Worm (Caenorhabditis elegans) whole organism, L1 larva: ENCODE results near the gene ckk-1.
A peak's percentile ranks its signal among the peaks of the same experiment; 100 is the strongest.

Experiments
- C16A3.4 ChIP-seq: fragments of 150-350 bp; optimal IDR thresholded peaks from 2 replicates; lab custom pipeline; 2014; ENCODE audit warnings: missing biosample characterization, missing genetic modification characterization
- Y116A8C.19 ChIP-seq: sonication (generic microtip); optimal IDR thresholded peaks from 2 replicates; lab custom pipeline; 2016; ENCODE audit warnings: missing compliant biosample characterization, missing genetic modification characterization, borderline replicate concordance
- alr-1 ChIP-seq: fragments of 200-800 bp; sonication (Bioruptor generic); optimal IDR thresholded peaks from 2 replicates; lab custom pipeline; 2018; ENCODE audit warnings: borderline replicate concordance, mild to moderate bottlenecking, missing genetic modification characterization, missing compliant biosample characterization
- ama-1 ChIP-seq: fragments of 150-350 bp; optimal IDR thresholded peaks from 2 replicates; lab custom pipeline; 2014
- blmp-1 ChIP-seq: fragments of 150-350 bp; optimal IDR thresholded peaks from 2 replicates; lab custom pipeline; 2014; ENCODE audit warnings: missing biosample characterization, missing genetic modification characterization
- ceh-88 ChIP-seq: fragments of 200-800 bp; sonication (Bioruptor generic); IDR thresholded peaks from 2 replicates; pipeline ENCODE4 v1.3.6; 2022; ENCODE audit warnings: missing genetic modification characterization, missing compliant biosample characterization
- ceh-90 ChIP-seq: sonication (generic microtip); optimal IDR thresholded peaks from 2 replicates; lab custom pipeline; 2016; ENCODE audit warnings: missing genetic modification characterization, missing compliant biosample characterization
- ces-1 ChIP-seq: fragments of 150-350 bp; optimal IDR thresholded peaks from 2 replicates; lab custom pipeline; 2014; ENCODE audit warnings: missing biosample characterization, missing genetic modification reagents, missing genetic modification characterization
- dsc-1 ChIP-seq: sonication (generic microtip); optimal IDR thresholded peaks from 2 replicates; lab custom pipeline; 2016; ENCODE audit warnings: mild to moderate bottlenecking, missing genetic modification characterization, missing compliant biosample characterization
- efl-1 ChIP-seq, 4 experiments: fragments of 150-350 bp; optimal IDR thresholded peaks in 3 of 4; peaks in 1 of 4; 1 replicate in 1 of 4; 2 replicates in 3 of 4; lab custom pipeline; 2014; ENCODE audit warnings: missing biosample characterization in 2 of 4, missing genetic modification characterization in 2 of 4, missing genetic modification reagents in 2 of 4
- egl-13 ChIP-seq: sonication (generic microtip); optimal IDR thresholded peaks from 2 replicates; lab custom pipeline; 2016; ENCODE audit warnings: missing genotype, missing genetic modification reagents, missing genetic modification characterization, missing compliant biosample characterization
- egl-27 ChIP-seq, 2 experiments: fragments of 150-350 bp in 1 of 2; sonication (generic microtip); optimal IDR thresholded peaks; 3 replicates each; lab custom pipeline; 2017 to 2018; ENCODE audit warnings: missing biosample characterization in 2 of 2, missing genetic modification characterization in 2 of 2, missing genetic modification reagents in 2 of 2
- elt-2 ChIP-seq: sonication (generic microtip); optimal IDR thresholded peaks from 2 replicates; lab custom pipeline; 2016; ENCODE audit warnings: missing genetic modification characterization, mild to moderate bottlenecking, inconsistent platforms, missing compliant biosample characterization, missing genetic modification reagents
- elt-3 ChIP-seq, 6 experiments: fragments of 150-350 bp in 1 of 6; sonication (generic microtip); optimal IDR thresholded peaks; 2 replicates each; lab custom pipeline; 2017 to 2018; ENCODE audit warnings: missing biosample characterization in 6 of 6, missing genetic modification characterization in 6 of 6, inconsistent platforms in 1 of 6
- fkh-4 ChIP-seq: sonication (generic microtip); optimal IDR thresholded peaks from 2 replicates; lab custom pipeline; 2016; ENCODE audit warnings: missing compliant biosample characterization, missing genetic modification characterization, borderline replicate concordance
- hpl-2 ChIP-seq: fragments of 150-350 bp; optimal IDR thresholded peaks from 2 replicates; lab custom pipeline; 2014; ENCODE audit warnings: missing biosample characterization, missing genetic modification reagents, missing genetic modification characterization
- isw-1 ChIP-seq: fragments of 200-800 bp; sonication (Bioruptor generic); IDR thresholded peaks from 2 replicates; pipeline ENCODE4 v1.3.6; 2022; ENCODE audit warnings: missing genetic modification characterization, missing compliant biosample characterization
- lin-13 ChIP-seq: fragments of 150-350 bp; optimal IDR thresholded peaks from 2 replicates; lab custom pipeline; 2014; ENCODE audit warnings: missing biosample characterization, missing genetic modification reagents, missing genetic modification characterization
- lin-35 ChIP-seq, 2 experiments: fragments of 150-350 bp; optimal IDR thresholded peaks; 2 replicates each; lab custom pipeline; 2014; ENCODE audit warnings: missing biosample characterization in 2 of 2, missing genetic modification characterization in 2 of 2, missing genetic modification reagents in 2 of 2
- lin-39 ChIP-seq: fragments of 150-350 bp; optimal IDR thresholded peaks from 2 replicates; lab custom pipeline; 2014; ENCODE audit warnings: missing biosample characterization, missing genetic modification reagents, missing genetic modification characterization
- lir-3 ChIP-seq: sonication (generic microtip); optimal IDR thresholded peaks from 2 replicates; lab custom pipeline; 2016; ENCODE audit warnings: mild to moderate bottlenecking, missing genetic modification characterization, moderate library complexity, missing compliant biosample characterization; ENCODE audit not compliant: poor library complexity
- mab-9 ChIP-seq: fragments of 200-800 bp; sonication (Bioruptor generic); IDR thresholded peaks from 2 replicates; pipeline ENCODE4 v1.3.6; 2022; ENCODE audit warnings: missing genetic modification reagents, missing genetic modification characterization, missing compliant biosample characterization
- mdl-1 ChIP-seq, 2 experiments: fragments of 150-350 bp; optimal IDR thresholded peaks; 2 replicates each; lab custom pipeline; 2014 to 2017; ENCODE audit warnings: missing biosample characterization in 2 of 2, missing genetic modification characterization in 2 of 2, inconsistent platforms in 1 of 2
- mef-2 ChIP-seq: fragments of 150-350 bp; optimal IDR thresholded peaks from 2 replicates; lab custom pipeline; 2014; ENCODE audit warnings: missing biosample characterization, missing genetic modification characterization
- nhr-12 ChIP-seq: sonication (generic microtip); optimal IDR thresholded peaks from 2 replicates; lab custom pipeline; 2017; ENCODE audit warnings: missing biosample characterization, missing genetic modification characterization
- nhr-20 ChIP-seq: sonication (generic microtip); optimal IDR thresholded peaks from 2 replicates; lab custom pipeline; 2016; ENCODE audit warnings: mild to moderate bottlenecking, missing genetic modification characterization, missing compliant biosample characterization
- nhr-28 ChIP-seq: fragments of 150-350 bp; optimal IDR thresholded peaks from 2 replicates; lab custom pipeline; 2014; ENCODE audit warnings: missing biosample characterization, missing genetic modification characterization
- nhr-47 ChIP-seq: sonication (generic microtip); optimal IDR thresholded peaks from 2 replicates; lab custom pipeline; 2016; ENCODE audit warnings: mild to moderate bottlenecking, missing genetic modification characterization, moderate library complexity, missing compliant biosample characterization
- nhr-71 ChIP-seq: sonication (generic microtip); optimal IDR thresholded peaks from 2 replicates; lab custom pipeline; 2016; ENCODE audit warnings: mild to moderate bottlenecking, missing genetic modification characterization, moderate library complexity, missing compliant biosample characterization
- nhr-76 ChIP-seq: sonication (generic microtip); optimal IDR thresholded peaks from 2 replicates; lab custom pipeline; 2017; ENCODE audit warnings: missing biosample characterization, missing genetic modification characterization
- nhr-77 ChIP-seq: fragments of 150-350 bp; optimal IDR thresholded peaks from 2 replicates; lab custom pipeline; 2014; ENCODE audit warnings: missing biosample characterization, missing genetic modification characterization
- nhr-90 ChIP-seq: sonication (generic microtip); optimal IDR thresholded peaks from 2 replicates; lab custom pipeline; 2016; ENCODE audit warnings: mild to moderate bottlenecking, missing genetic modification characterization, missing compliant biosample characterization; ENCODE audit not compliant: poor library complexity
- pqm-1 ChIP-seq: sonication (generic microtip); optimal IDR thresholded peaks from 3 replicates; lab custom pipeline; 2017; ENCODE audit warnings: missing biosample characterization, missing genetic modification characterization
- skn-1 ChIP-seq: fragments of 150-350 bp; optimal IDR thresholded peaks from 2 replicates; lab custom pipeline; 2014; ENCODE audit warnings: missing biosample characterization, missing genetic modification characterization
- snpc-4 ChIP-seq: fragments of 150-350 bp; optimal IDR thresholded peaks from 2 replicates; lab custom pipeline; 2014; ENCODE audit warnings: missing biosample characterization, missing genetic modification characterization
- snu-23 ChIP-seq: sonication (generic microtip); optimal IDR thresholded peaks from 2 replicates; lab custom pipeline; 2016; ENCODE audit warnings: missing genetic modification characterization, missing compliant biosample characterization
- sox-4 ChIP-seq: sonication (generic microtip); optimal IDR thresholded peaks from 2 replicates; lab custom pipeline; 2016; ENCODE audit warnings: missing genetic modification characterization, missing compliant biosample characterization
- sup-37 ChIP-seq: fragments of 200-800 bp; sonication (Bioruptor generic); optimal IDR thresholded peaks from 2 replicates; lab custom pipeline; 2018; ENCODE audit warnings: mild to moderate bottlenecking, missing genetic modification characterization, missing compliant biosample characterization
- tlp-1 ChIP-seq: fragments of 150-350 bp; optimal IDR thresholded peaks from 2 replicates; lab custom pipeline; 2014; ENCODE audit warnings: missing biosample characterization, missing genetic modification characterization
- unc-62 ChIP-seq: fragments of 150-350 bp; optimal IDR thresholded peaks from 2 replicates; lab custom pipeline; 2014; ENCODE audit warnings: missing biosample characterization, missing genetic modification reagents, missing genetic modification characterization
- unc-86 ChIP-seq: sonication (generic microtip); optimal IDR thresholded peaks from 2 replicates; lab custom pipeline; 2016; ENCODE audit warnings: missing genetic modification characterization, missing compliant biosample characterization
- unc-98 ChIP-seq: fragments of 200-800 bp; sonication (Bioruptor generic); IDR thresholded peaks from 2 replicates; pipeline ENCODE4 v1.3.6; 2022; ENCODE audit warnings: missing genetic modification characterization, missing compliant biosample characterization
- xbp-1 ChIP-seq: sonication (generic microtip); optimal IDR thresholded peaks from 2 replicates; lab custom pipeline; 2016; ENCODE audit warnings: missing genetic modification characterization, missing compliant biosample characterization
- zip-4 ChIP-seq: fragments of 200-800 bp; sonication (Bioruptor generic); optimal IDR thresholded peaks from 2 replicates; lab custom pipeline; 2018; ENCODE audit warnings: mild to moderate bottlenecking, missing genetic modification characterization, moderate library complexity, missing compliant biosample characterization
- ztf-11 ChIP-seq, 2 experiments: sonication (generic microtip); optimal IDR thresholded peaks; 2 replicates each; lab custom pipeline; 2016 to 2017; ENCODE audit warnings: missing genetic modification characterization in 2 of 2, missing biosample characterization in 1 of 2, missing compliant biosample characterization in 1 of 2
- ztf-4 ChIP-seq: fragments of 150-350 bp; optimal IDR thresholded peaks from 2 replicates; lab custom pipeline; 2014; ENCODE audit warnings: missing biosample characterization, missing genetic modification characterization

Gene ckk-1

DNA sequence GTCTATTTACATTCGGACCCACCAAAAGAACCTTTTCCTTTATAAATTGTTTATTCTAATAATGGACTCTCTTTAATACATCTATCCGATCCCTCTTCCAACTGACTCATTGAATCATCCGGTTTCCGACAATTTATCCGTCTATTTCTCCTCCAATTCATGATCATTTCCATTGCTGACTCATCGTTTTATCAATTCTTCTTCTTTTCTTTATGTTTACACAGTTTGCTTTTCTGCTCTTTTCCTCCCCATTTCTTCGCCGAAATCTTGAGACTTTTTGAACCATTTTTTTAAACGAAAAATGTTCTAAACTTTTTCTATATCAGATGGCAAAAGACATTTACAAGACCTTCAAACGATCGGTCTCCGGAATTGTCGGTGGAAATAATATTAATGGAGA is 39.8 kb upstream of the ckk-1 start, which contains the start of gene ced-6:
Gene ced-6, plus strand, starts transcription at position 327 of the 400 bp plus-strand sequence.
- TF ChIP-seq unc-62 (GFP tag; lab: Kevin White, UChicago) (no peak), pqm-1 (tag; lab: Kevin White, UChicago) (no peak), elt-3 (tag; optimal IDR thresholded peaks at IDR 0.05; lab: Kevin White, UChicago) (no peak), efl-1 (optimal IDR thresholded peaks at IDR 0.05; lab: Kevin White, UChicago) (no peak), efl-1 (GFP tag; optimal IDR thresholded peaks at IDR 0.05 in 1 of 2; lab: Kevin White, UChicago) (peak in 1 of 2 experiments; percentile 72), lin-13 (GFP tag; lab: Kevin White, UChicago) (no peak)

DNA sequence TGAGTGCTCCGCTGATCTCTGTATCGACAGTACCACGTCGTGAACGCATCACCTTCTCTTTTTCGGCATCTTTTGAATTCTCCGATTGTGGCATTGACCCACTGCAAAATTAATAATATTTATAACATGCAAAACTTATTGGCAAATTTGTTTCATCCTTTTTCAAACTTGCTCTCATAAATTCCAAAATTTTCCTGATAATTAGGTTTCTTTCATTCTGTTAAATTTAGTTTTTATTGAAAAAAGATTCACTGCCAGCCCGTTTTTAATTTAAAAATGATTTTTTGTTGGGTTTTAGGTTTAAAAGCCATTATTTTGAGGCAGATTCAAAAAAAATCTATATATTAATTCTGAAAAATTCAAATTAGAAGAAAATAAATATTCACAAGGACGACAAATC is 35.3 kb upstream of the ckk-1 start, which contains the start of gene wdr-37:
Gene wdr-37, minus strand, starts transcription at position 101 of the 400 bp plus-strand sequence.
- no peak for TF ChIP-seq lin-39 (tag; lab: Kevin White, UChicago)
- TF ChIP-seq mdl-1 (tag; optimal IDR thresholded peaks at IDR 0.05; lab: Kevin White, UChicago) = no peak
- no peak for TF ChIP-seq nhr-77 (tag; lab: Kevin White, UChicago)
- TF ChIP-seq mef-2 (tag; lab: Kevin White, UChicago) = no peak
- TF ChIP-seq elt-2 = no peak
- TF ChIP-seq egl-13 (tag; lab: Kevin White, UChicago) = no peak

DNA sequence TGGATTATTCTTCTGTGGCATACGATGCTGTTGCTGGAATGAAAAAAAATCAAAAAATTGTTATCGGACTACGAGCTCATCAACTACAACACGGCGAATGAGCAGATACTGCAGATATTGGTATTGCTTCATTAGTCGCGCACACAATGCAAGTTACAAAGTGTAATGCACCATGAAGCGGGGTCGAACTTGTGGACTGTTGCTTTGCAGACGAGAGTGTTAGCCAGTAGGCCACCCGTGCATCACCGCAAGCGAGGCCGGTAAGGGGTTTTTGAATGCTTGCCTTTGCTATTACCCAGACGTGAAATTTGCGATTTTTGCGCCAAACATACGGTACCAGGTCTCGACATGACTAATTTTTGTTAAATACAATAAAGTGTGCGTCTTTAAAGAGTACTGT is 33.3 kb upstream of the ckk-1 start:
- peak; percentile 39; the same call in 1 of the 2 replicates for TF ChIP-seq ceh-88 (GFP tag; lab: Robert Waterston, UW)
- TF ChIP-seq alr-1 (tag; lab: Kevin White, UChicago) = no peak
- peak; percentile 73 for TF ChIP-seq C16A3.4 (tag; lab: Kevin White, UChicago)
- TF ChIP-seq ztf-11 (tag; optimal IDR thresholded peaks at IDR 0.05; lab: Kevin White, UChicago) = peak in 1 of 2 experiments; percentile 38
- TF ChIP-seq pqm-1 (tag; lab: Kevin White, UChicago) = no peak
- no peak for TF ChIP-seq tlp-1
- TF ChIP-seq nhr-90 (tag; lab: Kevin White, UChicago) = peak; percentile 78
- no peak for TF ChIP-seq unc-62 (GFP tag; lab: Kevin White, UChicago)
- peak; percentile 67 for TF ChIP-seq dsc-1 (tag; lab: Kevin White, UChicago)
- TF ChIP-seq lin-35 (GFP tag; optimal IDR thresholded peaks at IDR 0.05; lab: Kevin White, UChicago) = peak; percentile 67 to 87
- TF ChIP-seq unc-98 (GFP tag; lab: Robert Waterston, UW) = peak; percentile 56; the same call in 1 of the 2 replicates
- peak; percentile 7 for TF ChIP-seq ceh-90 (tag; lab: Kevin White, UChicago)
- TF ChIP-seq snu-23 = peak; percentile 88
- TF ChIP-seq nhr-20 (tag; lab: Kevin White, UChicago) = peak; percentile 82
- no peak for TF ChIP-seq hpl-2 (GFP tag; lab: Kevin White, UChicago)
- TF ChIP-seq ama-1 = peak; percentile 6
- TF ChIP-seq nhr-71 = peak; percentile 83
- TF ChIP-seq nhr-77 (tag; lab: Kevin White, UChicago) = peak; percentile 77
- TF ChIP-seq nhr-12 (tag; lab: Kevin White, UChicago) = no peak
- peak; percentile 48 for TF ChIP-seq lin-13 (GFP tag; lab: Kevin White, UChicago)
- peak; percentile 44 for TF ChIP-seq nhr-76
- TF ChIP-seq unc-86 (tag; lab: Kevin White, UChicago) = no peak
- peak; percentile 57 for TF ChIP-seq xbp-1
- peak in 2 of 6 experiments; percentile 24 to 58 for TF ChIP-seq elt-3 (tag; optimal IDR thresholded peaks at IDR 0.05; lab: Kevin White, UChicago)
- TF ChIP-seq lir-3 (tag; lab: Kevin White, UChicago) = peak; percentile 64
- no peak for TF ChIP-seq nhr-28
- TF ChIP-seq sox-4 = no peak
- TF ChIP-seq ztf-4 (tag; lab: Kevin White, UChicago) = peak; percentile 2
- TF ChIP-seq egl-27 (tag; optimal IDR thresholded peaks at IDR 0.05; lab: Kevin White, UChicago) = no peak
- TF ChIP-seq nhr-47 (tag; lab: Kevin White, UChicago) = peak; percentile 81
- no peak for TF ChIP-seq egl-13 (tag; lab: Kevin White, UChicago)
- no peak for TF ChIP-seq mef-2 (tag; lab: Kevin White, UChicago)
- peak; percentile 58 for TF ChIP-seq skn-1
- no peak for TF ChIP-seq Y116A8C.19
- no peak for TF ChIP-seq fkh-4
- no peak for TF ChIP-seq ces-1 (GFP tag; lab: Kevin White, UChicago)
- TF ChIP-seq blmp-1 (tag; lab: Kevin White, UChicago) = no peak
- 0 out of 2 replicates have a peak, but pooled peaks have one; percentile 20 for TF ChIP-seq mab-9 (GFP tag; lab: Robert Waterston, UW)
- peak; percentile 17 for TF ChIP-seq zip-4 (GFP tag; lab: Kevin White, UChicago)
- no peak for TF ChIP-seq isw-1 (GFP tag; lab: Robert Waterston, UW)
- peak; percentile 12 for TF ChIP-seq lin-39 (tag; lab: Kevin White, UChicago)
- peak; percentile 54 for TF ChIP-seq snpc-4
- TF ChIP-seq sup-37 = peak; percentile 43
